Worm (Caenorhabditis elegans): ENCODE measurements around the gene H12D21.6.

ce11 chrV:14855626-14856025 lies 42.0 kb downstream of the H12D21.6 start:
- TF ChIP-seq snpc-4 (tag; optimal IDR thresholded peaks at IDR 0.05) (peak; percentile 11), fkh-8 (tag; optimal IDR thresholded peaks at IDR 0.05) (no peak), elt-3 (tag; optimal IDR thresholded peaks at IDR 0.05) (no peak), efl-1 (optimal IDR thresholded peaks at IDR 0.05) (peak; percentile 0 to 13), efl-1 (GFP tag; optimal IDR thresholded peaks at IDR 0.05 in 1 of 2) (peak in 1 of 2 experiments; percentile 51), ztf-11 (tag; optimal IDR thresholded peaks at IDR 0.05) (no peak), egl-27 (tag; optimal IDR thresholded peaks at IDR 0.05) (no peak)

Measured in whole organism, L1 larva.